Worm (Caenorhabditis elegans): ENCODE data around the gene F49C5.16.

The F49C5.16 gene

DNA sequence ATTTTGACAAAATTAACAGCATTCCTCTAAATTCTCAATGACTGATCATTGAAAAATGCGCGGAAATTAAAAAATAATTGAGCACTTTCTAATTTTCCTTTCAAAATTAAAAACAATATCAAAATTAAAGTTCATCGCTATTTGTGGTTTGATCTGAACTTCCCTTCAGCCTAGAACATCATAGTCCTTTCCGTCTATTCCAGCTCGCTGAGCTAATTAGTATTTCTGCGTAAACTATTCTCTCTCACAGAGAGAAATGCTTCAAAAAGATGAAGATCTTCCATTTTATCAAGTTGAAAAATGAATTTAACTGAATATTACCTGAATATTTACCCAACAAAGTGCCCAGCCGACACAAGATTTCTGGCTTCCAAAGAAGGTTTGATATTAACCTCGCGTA lies 40.6 kb upstream of the F49C5.16 start, which contains the start of gene srh-68 (continued):
- TF ChIP-seq hrde-1 (tag; optimal IDR thresholded peaks at IDR 0.05; ENCODE audit: borderline replicate concordance): no peak

DNA sequence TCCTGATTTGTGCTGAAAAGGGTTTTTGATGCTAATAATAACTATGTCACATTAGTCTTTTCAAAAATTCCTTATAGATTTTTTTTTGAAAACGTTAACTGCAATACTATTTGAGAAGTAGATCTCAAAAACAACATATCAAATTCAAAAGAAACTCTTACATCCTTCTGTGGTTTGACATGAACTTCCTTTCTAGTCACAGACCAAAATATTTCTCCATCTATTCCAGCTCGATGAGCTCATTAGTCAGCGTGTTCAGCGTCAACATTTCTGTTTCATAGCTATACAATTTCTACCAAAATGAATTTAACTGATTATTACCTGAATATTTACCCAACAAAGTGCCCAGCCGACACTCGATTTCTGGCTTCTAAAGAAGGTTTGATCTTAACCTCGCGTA lies 39.0 kb upstream of the F49C5.16 start, which contains the start of gene srh-67:
TSS of gene srh-67 (plus strand) at position 301 of the 400 bp plus-strand sequence.
- no peak for TF ChIP-seq atf-7 (tag; optimal IDR thresholded peaks at IDR 0.05)
- no peak for TF ChIP-seq nfya-1 (tag; optimal IDR thresholded peaks at IDR 0.05; ENCODE audit: borderline replicate concordance, insufficient read depth)
- TF ChIP-seq bed-2 (GFP tag; IDR thresholded peaks at IDR 0.05): no peak
- no peak for TF ChIP-seq snpc-1.3 (tag; optimal IDR thresholded peaks at IDR 0.05; ENCODE audit: insufficient read depth)
- TF ChIP-seq F49E8.2 (tag; optimal IDR thresholded peaks at IDR 0.05; ENCODE audit: insufficient read depth): no peak
- no peak for TF ChIP-seq ztf-3 (GFP tag; optimal IDR thresholded peaks at IDR 0.05)
- no peak for TF ChIP-seq dpff-1 (tag; optimal IDR thresholded peaks at IDR 0.05)
- no peak for TF ChIP-seq attf-5 (GFP tag; optimal IDR thresholded peaks at IDR 0.05)
- no peak for TF ChIP-seq lin-54 (GFP tag; optimal IDR thresholded peaks at IDR 0.05)
- TF ChIP-seq Y53F4B.3 (GFP tag; IDR thresholded peaks at IDR 0.05): no peak

DNA sequence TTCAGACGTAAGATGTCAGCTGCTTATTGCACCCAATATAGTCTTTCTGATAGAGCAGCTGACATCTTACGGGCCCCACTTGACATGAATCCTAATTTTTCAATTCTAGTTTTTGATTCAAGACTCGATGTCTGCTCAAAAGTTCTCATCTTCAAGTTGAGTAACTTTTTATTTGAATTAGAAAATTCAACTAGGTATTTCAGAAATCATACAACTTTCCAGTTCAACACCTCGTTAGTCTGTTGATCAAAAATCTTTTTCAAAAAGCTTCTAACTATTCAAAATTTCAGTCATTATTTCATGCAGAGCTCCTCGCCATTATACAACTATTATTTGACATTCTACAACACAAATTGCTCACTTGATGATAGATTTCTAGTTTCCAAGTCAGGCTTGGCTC lies 35.8 kb upstream of the F49C5.16 start, which contains the start of gene srh-73:
TSS of gene srh-73 (plus strand) at position 301 of the 400 bp plus-strand sequence.
- TF ChIP-seq nhr-90 (tag; optimal IDR thresholded peaks at IDR 0.05): no peak
- no peak for TF ChIP-seq Y56A3A.18 (GFP tag; IDR thresholded peaks at IDR 0.05)
- no peak for TF ChIP-seq egl-44 (GFP tag; IDR thresholded peaks at IDR 0.05)
- no peak for TF ChIP-seq B0261.1 (tag; optimal IDR thresholded peaks at IDR 0.05)
- no peak for TF ChIP-seq attf-5 (GFP tag; optimal IDR thresholded peaks at IDR 0.05)

DNA sequence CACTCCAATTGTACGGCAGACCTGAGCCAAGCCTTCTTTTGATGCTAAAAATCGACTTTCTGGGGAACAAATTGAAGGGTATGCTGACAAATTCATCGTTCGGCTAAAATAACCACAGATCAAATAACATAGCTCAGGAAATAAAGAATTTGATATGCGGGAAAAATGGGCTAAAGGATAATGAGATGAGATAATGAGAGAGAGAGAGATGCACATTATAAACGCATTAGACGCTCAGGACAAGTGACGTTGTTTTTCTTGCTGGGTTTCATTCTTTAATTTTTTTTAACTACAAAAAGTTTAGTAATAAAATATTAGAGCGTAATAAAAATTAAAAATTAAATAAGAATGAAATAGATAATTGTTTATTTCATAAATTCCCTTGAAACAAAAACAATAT lies 33.0 kb upstream of the F49C5.16 start, which contains the start of gene srh-69:
TSS of gene srh-69 (minus strand) at position 101 of the 400 bp plus-strand sequence.
- TF ChIP-seq lin-54 (GFP tag; optimal IDR thresholded peaks at IDR 0.05): no peak
- no peak for TF ChIP-seq lsy-27 (tag; optimal IDR thresholded peaks at IDR 0.05; ENCODE audit: borderline replicate concordance, insufficient read depth)
- TF ChIP-seq mcd-1 (GFP tag; IDR thresholded peaks at IDR 0.05): no peak

DNA sequence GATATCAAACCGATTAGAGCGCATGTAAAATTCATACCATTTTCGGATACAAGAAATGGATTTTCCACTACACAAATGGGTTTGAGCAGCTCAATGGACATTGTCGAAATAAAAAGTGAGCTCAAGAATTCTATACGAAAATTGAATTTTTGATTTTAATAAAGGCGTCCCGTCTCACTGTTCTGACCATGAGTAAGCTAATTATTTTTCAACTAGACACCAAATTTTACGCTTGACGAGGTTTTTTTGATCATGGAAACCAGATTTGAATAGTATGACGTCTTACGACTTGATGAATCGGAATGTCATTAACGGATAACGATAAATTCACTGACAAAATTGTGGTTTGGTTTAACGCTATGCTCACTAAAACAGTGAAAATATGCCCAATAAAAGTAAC lies 31.3 kb upstream of the F49C5.16 start, which contains the start of gene srh-61:
TSS of gene srh-61 (minus strand) at position 101 of the 400 bp plus-strand sequence.
- TF ChIP-seq zfh-2 (GFP tag; conservative IDR thresholded peaks at IDR 0.05) (no peak), Y67H2A.10 (GFP tag; conservative IDR thresholded peaks at IDR 0.05) (no peak), tbp1 (GFP tag; optimal IDR thresholded peaks at IDR 0.05) (no peak), ceh-58 (GFP tag; IDR thresholded peaks at IDR 0.05) (no peak)

DNA sequence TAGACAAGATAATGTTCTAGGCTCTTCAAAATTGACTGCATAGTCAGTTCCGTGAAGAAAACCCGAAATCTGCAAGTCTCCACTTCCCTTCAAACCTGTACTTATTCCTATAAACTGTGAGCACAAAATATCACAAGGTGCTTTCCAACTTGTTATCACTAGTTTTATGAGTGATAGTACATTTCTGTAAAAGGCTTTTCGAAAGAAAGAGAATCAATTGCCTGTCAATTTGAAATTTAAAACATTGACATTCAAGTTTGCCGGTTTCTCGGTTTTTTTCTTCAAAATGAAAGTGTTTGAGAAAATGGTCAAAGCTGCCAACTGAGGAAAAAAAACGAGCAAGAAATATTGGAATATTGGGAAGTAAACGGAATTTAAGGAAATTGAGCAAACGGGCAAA lies 29.6 kb upstream of the F49C5.16 start:
- TF ChIP-seq let-607 (tag; optimal IDR thresholded peaks at IDR 0.05): peak; percentile 58
- TF ChIP-seq ets-4 (GFP tag; optimal IDR thresholded peaks at IDR 0.05): no peak
- peak; percentile 34 for TF ChIP-seq unc-62 (GFP tag; optimal IDR thresholded peaks at IDR 0.05)
- no peak for TF ChIP-seq nhr-90 (tag; optimal IDR thresholded peaks at IDR 0.05)
- TF ChIP-seq nhr-80 (tag; optimal IDR thresholded peaks at IDR 0.05): peak; percentile 35
- no peak for TF ChIP-seq egl-44 (GFP tag; IDR thresholded peaks at IDR 0.05)

DNA sequence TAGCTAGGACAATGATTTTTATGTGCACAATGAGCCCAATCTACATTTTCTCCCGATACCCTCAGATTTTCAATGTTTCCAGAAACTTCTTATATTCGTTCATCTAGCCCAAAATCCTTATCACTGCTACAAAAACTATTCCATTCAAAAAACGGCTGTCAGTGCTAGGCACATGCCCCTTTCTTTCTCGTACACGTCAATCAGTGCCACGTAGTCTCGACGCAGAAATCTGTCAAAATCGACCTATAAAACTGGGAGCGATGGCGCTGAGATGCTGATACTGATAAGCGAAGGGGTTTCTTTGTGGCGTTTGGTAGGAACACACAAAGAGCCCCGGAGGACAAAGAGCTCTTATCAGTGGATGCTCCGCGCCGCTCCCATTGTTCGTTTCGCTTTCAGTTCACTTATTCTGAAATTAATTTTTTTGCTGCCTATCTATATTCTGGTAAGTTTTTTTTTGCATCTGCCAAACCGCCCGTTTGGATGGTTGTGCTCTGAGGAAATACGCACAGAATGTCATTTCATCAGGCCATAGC lies 28.8 kb upstream of the F49C5.16 start, which contains the start of gene srh-70:
TSS of gene srh-70 (minus strand) at position 51 of the 536 bp plus-strand sequence.
- TF ChIP-seq rcor-1 (GFP tag; IDR thresholded peaks at IDR 0.05) (no peak), akir-1 (GFP tag; optimal IDR thresholded peaks at IDR 0.05) (no peak), ztf-25 (GFP tag; IDR thresholded peaks at IDR 0.05) (no peak), hrde-1 (tag; optimal IDR thresholded peaks at IDR 0.05; ENCODE audit: borderline replicate concordance) (no peak), F57A8.1 (GFP tag; optimal IDR thresholded peaks at IDR 0.05) (no peak), hsf-1 (GFP tag; IDR thresholded peaks at IDR 0.05) (peak; percentile 59; the same call in 1 of the 2 replicates), snpc-1.1 (tag; optimal IDR thresholded peaks at IDR 0.05; ENCODE audit: insufficient read depth) (no peak), mel-28 (tag; optimal IDR thresholded peaks at IDR 0.05; ENCODE audit: borderline replicate concordance) (no peak), Y56A3A.18 (GFP tag; IDR thresholded peaks at IDR 0.05) (0 out of 2 replicates have a peak, but pooled peaks have one; percentile 29), C17E4.6 (GFP tag; IDR thresholded peaks at IDR 0.05) (no peak), unc-130 (GFP tag; optimal IDR thresholded peaks at IDR 0.05) (no peak), madf-3 (GFP tag; IDR thresholded peaks at IDR 0.05) (no peak), chd-7 (tag; optimal IDR thresholded peaks at IDR 0.05) (peak; percentile 76)

Data from whole organism, young adult.